Worm (Caenorhabditis elegans) whole organism, L2 larva: ENCODE measurements around the gene hum-2.

ENCODE experiments used
- lin-39 ChIP-seq: fragments of 150-350 bp; optimal IDR thresholded peaks from 2 replicates; lab custom pipeline; 2014; ENCODE audit warnings: missing biosample characterization, missing genetic modification reagents, missing genetic modification characterization
- nhr-12 ChIP-seq: fragments of 150-350 bp; optimal IDR thresholded peaks from 2 replicates; lab custom pipeline; 2014; ENCODE audit warnings: missing biosample characterization, missing genetic modification characterization
- nhr-237 ChIP-seq: fragments of 150-350 bp; optimal IDR thresholded peaks from 2 replicates; lab custom pipeline; 2014; ENCODE audit warnings: missing biosample characterization, missing genetic modification characterization
- skn-1 ChIP-seq: sonication (generic microtip); optimal IDR thresholded peaks from 2 replicates; lab custom pipeline; 2017; ENCODE audit warnings: missing biosample characterization, missing genetic modification characterization
- snpc-4 ChIP-seq: fragments of 150-350 bp; optimal IDR thresholded peaks from 2 replicates; lab custom pipeline; 2014; ENCODE audit warnings: missing biosample characterization, missing genetic modification characterization

ce11 chrV:9373473-9373872, 12.5 kb upstream of the hum-2 start, which contains the start of gene E02C12.8:
- no peak for TF ChIP-seq nhr-237 (tag; lab: Kevin White, UChicago)
- no peak for TF ChIP-seq nhr-12 (tag; lab: Kevin White, UChicago)
- no peak for TF ChIP-seq lin-39 (tag; lab: Kevin White, UChicago)
- TF ChIP-seq snpc-4 (tag; lab: Kevin White, UChicago) = no peak
- no peak for TF ChIP-seq skn-1
